Worm (Caenorhabditis elegans) whole organism, L2 larva: Measurements from ENCODE around the gene F42G2.5.

Experiments used
- C34F6.9 ChIP-seq: fragments of 150-350 bp; optimal IDR thresholded peaks from 2 replicates; lab custom pipeline; 2014; ENCODE audit warnings: missing biosample characterization, missing genetic modification characterization
- F13H6.1 ChIP-seq: sonication (generic microtip); optimal IDR thresholded peaks from 2 replicates; lab custom pipeline; 2016; ENCODE audit warnings: missing genetic modification characterization, missing compliant biosample characterization
- Y55F3AM.14 ChIP-seq: fragments of 200-800 bp; sonication (Bioruptor generic); optimal IDR thresholded peaks from 2 replicates; lab custom pipeline; 2018; ENCODE audit warnings: mild to moderate bottlenecking, missing genetic modification characterization, missing compliant biosample characterization
- alr-1 ChIP-seq: fragments of 150-350 bp; optimal IDR thresholded peaks from 2 replicates; lab custom pipeline; 2014; ENCODE audit warnings: missing biosample characterization, missing genetic modification characterization
- aly-2 ChIP-seq: fragments of 150-350 bp; optimal IDR thresholded peaks from 2 replicates; lab custom pipeline; 2014; ENCODE audit warnings: missing biosample characterization, missing genetic modification characterization
- ama-1 ChIP-seq: fragments of 150-350 bp; optimal IDR thresholded peaks from 2 replicates; lab custom pipeline; 2018; ENCODE audit warnings: inconsistent platforms
- blmp-1 ChIP-seq: sonication (generic microtip); optimal IDR thresholded peaks from 2 replicates; lab custom pipeline; 2017; ENCODE audit warnings: missing genetic modification characterization, mild to moderate bottlenecking, missing compliant biosample characterization, antibody characterized with exemption, moderate library complexity; ENCODE audit not compliant: insufficient read depth
- ceh-16 ChIP-seq: fragments of 150-350 bp; optimal IDR thresholded peaks from 2 replicates; lab custom pipeline; 2014; ENCODE audit warnings: missing biosample characterization, missing genetic modification characterization
- crh-2 ChIP-seq: sonication (generic microtip); optimal IDR thresholded peaks from 2 replicates; lab custom pipeline; 2017; ENCODE audit warnings: missing biosample characterization, missing genetic modification characterization
- dmd-4 ChIP-seq: sonication (generic microtip); optimal IDR thresholded peaks from 2 replicates; lab custom pipeline; 2017; ENCODE audit warnings: missing biosample characterization, missing genetic modification characterization
- egl-27 ChIP-seq: sonication (generic microtip); optimal IDR thresholded peaks from 3 replicates; lab custom pipeline; 2017; ENCODE audit warnings: missing biosample characterization, missing genetic modification reagents, missing genetic modification characterization
- elt-1 ChIP-seq: fragments of 150-350 bp; optimal IDR thresholded peaks from 2 replicates; lab custom pipeline; 2014; ENCODE audit warnings: missing biosample characterization, missing genetic modification characterization
- elt-3 ChIP-seq: sonication (generic microtip); optimal IDR thresholded peaks from 2 replicates; lab custom pipeline; 2017; ENCODE audit warnings: missing biosample characterization, missing genetic modification characterization
- gmeb-1 ChIP-seq: fragments of 150-350 bp; optimal IDR thresholded peaks from 2 replicates; lab custom pipeline; 2014; ENCODE audit warnings: missing biosample characterization, missing genetic modification characterization
- lin-11 ChIP-seq: fragments of 150-350 bp; sonication (generic microtip); optimal IDR thresholded peaks from 2 replicates; lab custom pipeline; 2014; ENCODE audit warnings: missing biosample characterization, missing genetic modification characterization, inconsistent platforms, mixed read lengths
- lin-13 ChIP-seq: fragments of 150-350 bp; optimal IDR thresholded peaks from 2 replicates; lab custom pipeline; 2014; ENCODE audit warnings: missing biosample characterization, missing genetic modification reagents, missing genetic modification characterization
- lin-39 ChIP-seq: fragments of 150-350 bp; optimal IDR thresholded peaks from 2 replicates; lab custom pipeline; 2014; ENCODE audit warnings: missing biosample characterization, missing genetic modification reagents, missing genetic modification characterization
- lsy-2 ChIP-seq, 2 experiments: fragments of 150-350 bp in 1 of 2; sonication (generic microtip) in 1 of 2; optimal IDR thresholded peaks; 2 replicates each; lab custom pipeline; 2014 to 2017; ENCODE audit warnings: missing biosample characterization in 2 of 2, missing genetic modification characterization in 2 of 2
- mab-5 ChIP-seq: fragments of 150-350 bp; optimal IDR thresholded peaks from 2 replicates; lab custom pipeline; 2014; ENCODE audit warnings: missing biosample characterization, missing genetic modification characterization
- mbf-1 ChIP-seq: sonication (generic microtip); optimal IDR thresholded peaks from 2 replicates; lab custom pipeline; 2017; ENCODE audit warnings: missing biosample characterization, missing genetic modification characterization
- mdl-1 ChIP-seq, 2 experiments: fragments of 150-350 bp in 1 of 2; sonication (generic microtip) in 1 of 2; optimal IDR thresholded peaks; 2 replicates each; lab custom pipeline; 2017; ENCODE audit warnings: missing biosample characterization in 2 of 2, missing genetic modification characterization in 2 of 2
- nhr-10 ChIP-seq: sonication (generic microtip); optimal IDR thresholded peaks from 2 replicates; lab custom pipeline; 2017; ENCODE audit warnings: missing biosample characterization, missing genetic modification characterization
- nhr-12 ChIP-seq: fragments of 150-350 bp; optimal IDR thresholded peaks from 2 replicates; lab custom pipeline; 2014; ENCODE audit warnings: missing biosample characterization, missing genetic modification characterization
- nhr-129 ChIP-seq: fragments of 150-350 bp; optimal IDR thresholded peaks from 2 replicates; lab custom pipeline; 2014; ENCODE audit warnings: missing biosample characterization, missing genetic modification characterization
- nhr-21 ChIP-seq: fragments of 150-350 bp; optimal IDR thresholded peaks from 2 replicates; lab custom pipeline; 2014; ENCODE audit warnings: missing biosample characterization, missing genetic modification characterization
- nhr-23 ChIP-seq: fragments of 150-350 bp; optimal IDR thresholded peaks from 2 replicates; lab custom pipeline; 2014; ENCODE audit warnings: missing biosample characterization, missing genetic modification reagents, missing genetic modification characterization
- nhr-237 ChIP-seq: fragments of 150-350 bp; optimal IDR thresholded peaks from 2 replicates; lab custom pipeline; 2014; ENCODE audit warnings: missing biosample characterization, missing genetic modification characterization
- nhr-25 ChIP-seq: fragments of 150-350 bp; sonication (generic microtip); optimal IDR thresholded peaks from 3 replicates; lab custom pipeline; 2014; ENCODE audit warnings: missing biosample characterization, missing genetic modification characterization
- nhr-6 ChIP-seq: fragments of 150-350 bp; optimal IDR thresholded peaks from 2 replicates; lab custom pipeline; 2014; ENCODE audit warnings: missing biosample characterization, missing genetic modification characterization
- peb-1 ChIP-seq: fragments of 150-350 bp; optimal IDR thresholded peaks from 2 replicates; lab custom pipeline; 2014; ENCODE audit warnings: missing biosample characterization, missing genetic modification characterization
- skn-1 ChIP-seq: sonication (generic microtip); optimal IDR thresholded peaks from 2 replicates; lab custom pipeline; 2017; ENCODE audit warnings: missing biosample characterization, missing genetic modification characterization
- sma-3 ChIP-seq: sonication (generic microtip); optimal IDR thresholded peaks from 2 replicates; lab custom pipeline; 2016; ENCODE audit warnings: missing genetic modification reagents, missing genetic modification characterization, missing compliant biosample characterization
- sma-9 ChIP-seq, 2 experiments: fragments of 150-350 bp in 1 of 2; sonication (generic microtip) in 1 of 2; optimal IDR thresholded peaks; 2 replicates each; lab custom pipeline; 2014 to 2016; ENCODE audit warnings: missing genetic modification characterization in 2 of 2, mild to moderate bottlenecking in 1 of 2, missing biosample characterization in 1 of 2, missing compliant biosample characterization in 1 of 2, missing genetic modification reagents in 1 of 2, moderate library complexity in 1 of 2
- snpc-4 ChIP-seq: fragments of 150-350 bp; optimal IDR thresholded peaks from 2 replicates; lab custom pipeline; 2014; ENCODE audit warnings: missing biosample characterization, missing genetic modification characterization
- unc-62 ChIP-seq: fragments of 150-350 bp; optimal IDR thresholded peaks from 2 replicates; lab custom pipeline; 2014; ENCODE audit warnings: missing biosample characterization, missing genetic modification reagents, missing genetic modification characterization
- ztf-4 ChIP-seq: fragments of 150-350 bp; optimal IDR thresholded peaks from 2 replicates; lab custom pipeline; 2014; ENCODE audit warnings: missing biosample characterization, missing genetic modification characterization

The F42G2.5 gene

DNA sequence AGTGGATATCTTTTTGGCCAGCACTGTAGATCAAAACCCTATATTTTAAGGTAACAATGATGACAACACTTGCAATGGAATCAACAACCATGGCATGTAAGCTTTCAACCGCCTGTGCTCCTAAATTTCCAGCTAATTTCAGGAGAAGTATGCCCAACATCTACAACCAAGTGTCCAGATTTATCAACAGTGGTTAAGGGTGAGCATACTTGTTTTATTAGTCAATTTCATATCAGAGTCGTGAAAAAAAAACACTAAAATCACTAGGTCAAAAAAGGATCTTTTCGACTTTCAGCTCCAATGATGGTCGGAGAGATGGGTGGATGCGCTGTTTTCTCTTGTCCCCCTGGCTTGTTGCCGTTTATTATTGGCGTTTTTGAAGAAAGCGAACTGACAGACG, 13.8 kb downstream of the F42G2.5 start, which contains the start of gene F16G10.1:
Gene F16G10.1, plus strand, starts transcription at position 301 of the 400 bp plus-strand sequence.
- TF ChIP-seq ama-1 (lab: Kevin White, UChicago) (no peak), nhr-12 (tag; lab: Kevin White, UChicago) (no peak), nhr-129 (tag; lab: Kevin White, UChicago) (no peak), ceh-16 (tag; lab: Kevin White, UChicago) (no peak), nhr-23 (no peak), mbf-1 (tag; lab: Kevin White, UChicago) (no peak), dmd-4 (no peak), ztf-4 (tag; lab: Kevin White, UChicago) (no peak), skn-1 (no peak), nhr-21 (no peak), lin-11 (no peak), mdl-1 (tag; optimal IDR thresholded peaks at IDR 0.05; lab: Kevin White, UChicago) (no peak), nhr-6 (tag; lab: Kevin White, UChicago) (no peak), F13H6.1 (no peak), lsy-2 (tag; optimal IDR thresholded peaks at IDR 0.05; lab: Kevin White, UChicago) (no peak), nhr-25 (tag; lab: Kevin White, UChicago) (no peak), crh-2 (tag; lab: Kevin White, UChicago) (no peak), gmeb-1 (tag; lab: Kevin White, UChicago) (no peak), nhr-237 (tag; lab: Kevin White, UChicago) (no peak), C34F6.9 (tag; lab: Kevin White, UChicago) (no peak)

DNA sequence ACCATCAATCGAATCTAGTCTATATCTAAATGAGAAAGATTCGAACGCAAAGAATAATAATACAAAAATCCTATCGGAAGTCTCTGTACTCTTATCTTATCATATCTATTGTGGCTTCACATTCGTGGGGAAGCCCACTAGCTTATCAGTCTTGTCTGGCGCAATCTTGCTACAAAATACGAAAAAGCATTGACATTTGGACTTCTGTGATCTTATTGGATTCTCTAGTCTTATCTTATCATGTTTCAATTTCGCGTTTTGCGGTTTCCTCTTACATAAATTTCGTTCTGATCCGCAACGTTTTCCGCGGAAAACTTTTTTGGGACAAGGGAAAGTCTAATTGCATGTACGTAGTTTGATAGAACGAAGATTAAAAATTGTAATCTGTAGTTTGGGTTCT, 18.0 kb downstream of the F42G2.5 start:
- TF ChIP-seq nhr-21: peak; percentile 77
- TF ChIP-seq nhr-10 (tag; lab: Kevin White, UChicago): no peak

DNA sequence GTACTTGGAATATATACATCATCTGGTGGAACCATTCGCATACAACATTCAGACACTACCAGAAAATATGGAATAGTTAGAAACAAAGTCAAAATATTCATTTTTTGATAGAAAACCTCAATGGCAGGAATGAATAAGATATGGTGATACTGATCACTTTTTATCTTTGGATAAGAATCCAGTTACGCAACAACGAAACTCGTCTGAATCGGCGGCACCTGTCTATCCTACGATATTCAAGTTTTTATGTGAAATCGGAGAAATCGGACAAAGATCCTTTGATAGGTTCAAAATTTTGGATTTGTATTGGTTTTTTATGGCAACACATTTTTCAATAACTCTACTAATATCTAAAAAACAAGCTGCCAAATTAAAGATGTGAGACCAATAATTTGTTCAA, 18.9 kb downstream of the F42G2.5 start, which contains the start of gene F16G10.14:
Gene F16G10.14, minus strand, starts transcription at position 101 of the 400 bp plus-strand sequence.
- TF ChIP-seq unc-62 (no peak), elt-3 (tag; lab: Kevin White, UChicago) (no peak), sma-3 (no peak), snpc-4 (tag; lab: Kevin White, UChicago) (no peak), crh-2 (tag; lab: Kevin White, UChicago) (no peak), nhr-21 (no peak), nhr-23 (no peak), mab-5 (no peak), lin-39 (tag; lab: Kevin White, UChicago) (no peak), ceh-16 (tag; lab: Kevin White, UChicago) (no peak), blmp-1 (no peak), lin-13 (no peak), nhr-6 (tag; lab: Kevin White, UChicago) (no peak), nhr-10 (tag; lab: Kevin White, UChicago) (no peak)

ce11 chrII:2395864-2396263, 21.9 kb downstream of the F42G2.5 start, which contains the start of gene F16G10.13:
TSS of gene F16G10.13 (minus strand) at chrII:2395964.
- TF ChIP-seq blmp-1 (no peak), skn-1 (no peak), egl-27 (tag; lab: Kevin White, UChicago) (no peak), nhr-12 (tag; lab: Kevin White, UChicago) (no peak), nhr-129 (tag; lab: Kevin White, UChicago) (no peak), sma-3 (no peak), lin-39 (tag; lab: Kevin White, UChicago) (no peak), alr-1 (tag; lab: Kevin White, UChicago) (no peak), elt-1 (tag; lab: Kevin White, UChicago) (no peak), sma-9 (GFP tag; optimal IDR thresholded peaks at IDR 0.05; lab: Kevin White, UChicago) (no peak), sma-9 (tag; optimal IDR thresholded peaks at IDR 0.05; lab: Kevin White, UChicago) (no peak), lsy-2 (tag; optimal IDR thresholded peaks at IDR 0.05; lab: Kevin White, UChicago) (no peak), Y55F3AM.14 (GFP tag; lab: Kevin White, UChicago) (no peak)
- TF ChIP-seq, all 48 proteins: peak for 0

ce11 chrII:2393821-2394220, 24.0 kb downstream of the F42G2.5 start, which contains the start of gene F16G10.11:
TSS of gene F16G10.11 (minus strand) at chrII:2393921.
- TF ChIP-seq mbf-1 (tag; lab: Kevin White, UChicago) (no peak), peb-1 (tag; lab: Kevin White, UChicago) (no peak), aly-2 (tag; lab: Kevin White, UChicago) (no peak), nhr-237 (tag; lab: Kevin White, UChicago) (no peak)
